Worm (Caenorhabditis elegans) whole organism, young adult: Measurements from ENCODE around the gene sec-15.

ENCODE experiments used
- B0019.2 ChIP-seq: fragments of 200-800 bp; sonication (Bioruptor generic); conservative IDR thresholded peaks from 2 replicates; pipeline ENCODE4 v1.3.6; 2022; ENCODE audit warnings: missing genetic modification reagents, missing genetic modification characterization, missing compliant biosample characterization
- B0261.1 ChIP-seq: sonication (generic microtip); optimal IDR thresholded peaks from 2 replicates; lab custom pipeline; 2016; ENCODE audit warnings: mild to moderate bottlenecking, missing genetic modification characterization, moderate library complexity, missing compliant biosample characterization
- F39B2.1 ChIP-seq: fragments of 200-800 bp; sonication (Bioruptor generic); IDR thresholded peaks from 2 replicates; pipeline ENCODE4 v1.3.6; 2022; ENCODE audit warnings: missing genetic modification reagents, missing genetic modification characterization, missing compliant biosample characterization
- F49E8.2 ChIP-seq: sonication (generic microtip); optimal IDR thresholded peaks from 3 replicates; lab custom pipeline; 2017; ENCODE audit warnings: missing genetic modification characterization, mild to moderate bottlenecking, missing compliant biosample characterization, antibody characterized with exemption, moderate library complexity; ENCODE audit not compliant: insufficient read depth
- F57C9.4 ChIP-seq: sonication (generic microtip); optimal IDR thresholded peaks from 2 replicates; lab custom pipeline; 2017; ENCODE audit warnings: mild to moderate bottlenecking, missing genetic modification characterization, missing compliant biosample characterization
- K11D2.4 ChIP-seq: fragments of 200-800 bp; sonication (Bioruptor generic); IDR thresholded peaks from 2 replicates; pipeline ENCODE4 v1.3.6; 2022; ENCODE audit warnings: missing genetic modification reagents, missing genetic modification characterization, missing compliant biosample characterization
- Y53F4B.3 ChIP-seq: fragments of 200-800 bp; sonication (Bioruptor generic); IDR thresholded peaks from 2 replicates; pipeline ENCODE4 v1.3.6; 2022; ENCODE audit warnings: missing genetic modification reagents, missing genetic modification characterization, missing compliant biosample characterization
- Y53G8AR.9 ChIP-seq: fragments of 200-800 bp; sonication (Bioruptor generic); conservative IDR thresholded peaks from 2 replicates; pipeline ENCODE4 v1.3.6; 2022; ENCODE audit warnings: missing genetic modification reagents, missing genetic modification characterization, missing compliant biosample characterization
- Y67H2A.10 ChIP-seq: fragments of 200-800 bp; sonication (Bioruptor generic); conservative IDR thresholded peaks from 2 replicates; pipeline ENCODE4 v1.3.6; 2022; ENCODE audit warnings: missing genetic modification reagents, missing genetic modification characterization, missing compliant biosample characterization
- ama-1 ChIP-seq, 3 experiments: fragments of 150-350 bp in 1 of 3; sonication (generic microtip) in 2 of 3; optimal IDR thresholded peaks; 2 replicates each; lab custom pipeline; 2014 to 2018; ENCODE audit warnings: missing biosample characterization in 2 of 3, missing genetic modification characterization in 2 of 3, missing genetic modification reagents in 2 of 3
- aptf-3 ChIP-seq: fragments of 200-800 bp; sonication (Bioruptor generic); IDR thresholded peaks from 2 replicates; pipeline ENCODE4 v1.3.6; 2022; ENCODE audit warnings: missing genetic modification characterization, missing compliant biosample characterization
- attf-6 ChIP-seq: fragments of 200-800 bp; sonication (Bioruptor generic); IDR thresholded peaks from 2 replicates; pipeline ENCODE4 v1.3.6; 2022; ENCODE audit warnings: missing genetic modification reagents, missing genetic modification characterization, missing compliant biosample characterization
- die-1 ChIP-seq: sonication (generic microtip); optimal IDR thresholded peaks from 2 replicates; lab custom pipeline; 2016; ENCODE audit warnings: missing genotype, mild to moderate bottlenecking, missing genetic modification characterization, missing compliant biosample characterization
- dpff-1 ChIP-seq: sonication (generic microtip); optimal IDR thresholded peaks from 2 replicates; lab custom pipeline; 2017; ENCODE audit warnings: mild to moderate bottlenecking, missing genetic modification characterization, missing compliant biosample characterization
- dpl-1 ChIP-seq: fragments of 150-350 bp; optimal IDR thresholded peaks from 2 replicates; lab custom pipeline; 2014; ENCODE audit warnings: missing biosample characterization, missing genetic modification reagents, missing genetic modification characterization
- egl-44 ChIP-seq: fragments of 200-800 bp; sonication (Bioruptor generic); IDR thresholded peaks from 2 replicates; pipeline ENCODE4 v1.3.6; 2022; ENCODE audit warnings: missing genetic modification reagents, missing genetic modification characterization, missing compliant biosample characterization
- egrh-3 ChIP-seq: fragments of 200-800 bp; sonication (Bioruptor generic); IDR thresholded peaks from 2 replicates; pipeline ENCODE4 v1.3.6; 2022; ENCODE audit warnings: missing genetic modification reagents, missing genetic modification characterization, missing compliant biosample characterization
- him-1 ChIP-seq: sonication (generic microtip); optimal IDR thresholded peaks from 2 replicates; lab custom pipeline; 2016; ENCODE audit warnings: missing genotype, missing genetic modification reagents, missing genetic modification characterization, missing compliant biosample characterization
- hmg-1.2 ChIP-seq: fragments of 200-800 bp; sonication (Bioruptor generic); IDR thresholded peaks from 2 replicates; pipeline ENCODE4 v1.3.6; 2022; ENCODE audit warnings: missing genetic modification reagents, missing genetic modification characterization, missing compliant biosample characterization
- hsf-1 ChIP-seq: fragments of 200-800 bp; sonication (Bioruptor generic); IDR thresholded peaks from 2 replicates; pipeline ENCODE4 v1.3.6; 2022; ENCODE audit warnings: missing genetic modification reagents, missing genetic modification characterization, missing compliant biosample characterization
- lag-1 ChIP-seq: fragments of 200-800 bp; sonication (Bioruptor generic); IDR thresholded peaks from 2 replicates; pipeline ENCODE4 v1.3.6; 2022; ENCODE audit warnings: missing genetic modification reagents, missing genetic modification characterization, missing compliant biosample characterization
- let-526 ChIP-seq: fragments of 200-800 bp; sonication (Bioruptor generic); IDR thresholded peaks from 2 replicates; pipeline ENCODE4 v1.3.6; 2022; ENCODE audit warnings: missing genetic modification reagents, missing genetic modification characterization, missing compliant biosample characterization
- lin-35 ChIP-seq, 3 experiments: fragments of 150-350 bp in 2 of 3; sonication (generic microtip) in 1 of 3; optimal IDR thresholded peaks; 2 replicates each; lab custom pipeline; 2014 to 2018; ENCODE audit warnings: missing biosample characterization in 3 of 3, missing genetic modification characterization in 3 of 3, missing genetic modification reagents in 3 of 3
- madf-3 ChIP-seq: fragments of 200-800 bp; sonication (Bioruptor generic); IDR thresholded peaks from 2 replicates; pipeline ENCODE4 v1.3.6; 2022; ENCODE audit warnings: missing genetic modification reagents, missing genetic modification characterization, missing compliant biosample characterization
- nfya-1 ChIP-seq: sonication (generic microtip); optimal IDR thresholded peaks from 2 replicates; lab custom pipeline; 2017; ENCODE audit warnings: antibody characterized with exemption, missing compliant biosample characterization, missing genetic modification characterization, borderline replicate concordance; ENCODE audit not compliant: insufficient read depth
- nfya-2 ChIP-seq: fragments of 200-800 bp; sonication (Bioruptor generic); IDR thresholded peaks from 2 replicates; pipeline ENCODE4 v1.3.6; 2022; ENCODE audit warnings: missing genetic modification reagents, missing genetic modification characterization, missing compliant biosample characterization
- nhr-120 ChIP-seq: fragments of 200-800 bp; sonication (Bioruptor generic); IDR thresholded peaks from 2 replicates; pipeline ENCODE4 v1.3.6; 2022; ENCODE audit warnings: missing genetic modification characterization, missing compliant biosample characterization
- nhr-27 ChIP-seq: fragments of 200-800 bp; sonication (Bioruptor generic); optimal IDR thresholded peaks from 2 replicates; lab custom pipeline; 2018; ENCODE audit warnings: mild to moderate bottlenecking, missing genetic modification characterization, moderate library complexity, missing compliant biosample characterization
- nhr-90 ChIP-seq: sonication (generic microtip); optimal IDR thresholded peaks from 2 replicates; lab custom pipeline; 2016; ENCODE audit warnings: missing genotype, mild to moderate bottlenecking, missing genetic modification characterization, missing compliant biosample characterization
- pbrm-1 ChIP-seq: fragments of 200-800 bp; sonication (Bioruptor generic); IDR thresholded peaks from 2 replicates; pipeline ENCODE4 v1.3.6; 2022; ENCODE audit warnings: missing genetic modification reagents, missing genetic modification characterization, missing compliant biosample characterization
- rec-8 ChIP-seq, 2 experiments: sonication (generic microtip); optimal IDR thresholded peaks; 2 replicates each; lab custom pipeline; 2016; ENCODE audit warnings: mild to moderate bottlenecking in 2 of 2, missing genetic modification characterization in 2 of 2, missing genetic modification reagents in 2 of 2, missing genotype in 2 of 2, missing biosample characterization in 1 of 2, missing compliant biosample characterization in 1 of 2, moderate library complexity in 1 of 2
- repo-1 ChIP-seq: sonication (generic microtip); optimal IDR thresholded peaks from 2 replicates; lab custom pipeline; 2017; ENCODE audit warnings: mild to moderate bottlenecking, missing genetic modification characterization, missing compliant biosample characterization
- snpc-1.3 ChIP-seq: sonication (generic microtip); optimal IDR thresholded peaks from 2 replicates; lab custom pipeline; 2017; ENCODE audit warnings: missing genetic modification characterization, mild to moderate bottlenecking, missing compliant biosample characterization, antibody characterized with exemption, moderate library complexity, missing genotype, missing genetic modification reagents; ENCODE audit not compliant: insufficient read depth
- snpc-3.4 ChIP-seq: sonication (generic microtip); optimal IDR thresholded peaks from 2 replicates; lab custom pipeline; 2017; ENCODE audit warnings: missing genetic modification characterization, mild to moderate bottlenecking, missing compliant biosample characterization, antibody characterized with exemption, moderate library complexity, missing genotype, missing genetic modification reagents
- snpc-4 ChIP-seq, 5 experiments: fragments of 150-350 bp in 1 of 5; sonication (generic microtip) in 4 of 5; optimal IDR thresholded peaks; 2 replicates each; lab custom pipeline; 2014 to 2018; ENCODE audit warnings: missing genetic modification characterization in 5 of 5, missing biosample characterization in 3 of 5, antibody characterized with exemption in 2 of 5, mild to moderate bottlenecking in 2 of 5, missing compliant biosample characterization in 2 of 5, missing genotype in 2 of 5, moderate library complexity in 2 of 5, missing genetic modification reagents in 1 of 5
- sptf-2 ChIP-seq: fragments of 200-800 bp; sonication (Bioruptor generic); optimal IDR thresholded peaks from 2 replicates; lab custom pipeline; 2018; ENCODE audit warnings: mild to moderate bottlenecking, missing genetic modification characterization, missing compliant biosample characterization
- tbp1 ChIP-seq: fragments of 200-800 bp; sonication (Bioruptor generic); optimal IDR thresholded peaks from 2 replicates; lab custom pipeline; 2018; ENCODE audit warnings: mild to moderate bottlenecking, missing genetic modification characterization, missing compliant biosample characterization
- xnd-1 ChIP-seq: sonication (generic microtip); optimal IDR thresholded peaks from 2 replicates; lab custom pipeline; 2016; ENCODE audit warnings: missing genotype, missing genetic modification reagents, missing genetic modification characterization, missing compliant biosample characterization
- ztf-18 ChIP-seq: sonication (generic microtip); optimal IDR thresholded peaks from 2 replicates; lab custom pipeline; 2016; ENCODE audit warnings: missing genotype, mild to moderate bottlenecking, missing genetic modification characterization, missing compliant biosample characterization
- ztf-6 ChIP-seq: fragments of 200-800 bp; sonication (Bioruptor generic); IDR thresholded peaks from 2 replicates; pipeline ENCODE4 v1.3.6; 2022; ENCODE audit warnings: missing genetic modification reagents, missing genetic modification characterization, missing compliant biosample characterization

Gene sec-15

ce11 chrX:8835405-8835804 is at the start of gene sec-15:
Gene sec-15, minus strand, starts transcription at chrX:8835715.
- TF ChIP-seq B0019.2 (GFP tag; lab: Robert Waterston, UW) (no peak), snpc-1.3 (tag; lab: Kevin White, UChicago) (no peak), nhr-120 (no peak), nhr-90 (no peak), nfya-2 (GFP tag; lab: Robert Waterston, UW) (no peak), pbrm-1 (GFP tag; lab: Robert Waterston, UW) (no peak), dpff-1 (tag; lab: Kevin White, UChicago) (no peak), aptf-3 (GFP tag; lab: Robert Waterston, UW) (no peak), egl-44 (no peak), F49E8.2 (tag; lab: Kevin White, UChicago) (no peak), snpc-4 (GFP tag; optimal IDR thresholded peaks at IDR 0.05; lab: Kevin White, UChicago) (no peak), snpc-4 (tag; optimal IDR thresholded peaks at IDR 0.05; lab: Kevin White, UChicago) (no peak), lin-35 (GFP tag; optimal IDR thresholded peaks at IDR 0.05; lab: Kevin White, UChicago) (no peak), dpl-1 (no peak), hsf-1 (GFP tag; lab: Robert Waterston, UW) (no peak), B0261.1 (no peak), madf-3 (GFP tag; lab: Robert Waterston, UW) (no peak)

- TF ChIP-seq egrh-3 (GFP tag; lab: Robert Waterston, UW) (peak; percentile 35; the same call in 1 of the 2 replicates), xnd-1 (tag; lab: Kevin White, UChicago) (no peak), F57C9.4 (tag; lab: Kevin White, UChicago) (no peak)
Observed at ce11 chrX:8882162-8882561, 46.6 kb upstream of the sec-15 start.

- TF ChIP-seq nfya-1 (tag; lab: Kevin White, UChicago) (no peak), lag-1 (GFP tag; lab: Robert Waterston, UW) (no peak), sptf-2 (GFP tag; lab: Kevin White, UChicago) (no peak), ztf-18 (no peak), Y53G8AR.9 (GFP tag; lab: Robert Waterston, UW) (no peak), him-1 (tag; lab: Kevin White, UChicago) (no peak), repo-1 (no peak), Y67H2A.10 (GFP tag; lab: Robert Waterston, UW) (no peak), die-1 (tag; lab: Kevin White, UChicago) (no peak)
Observed at ce11 chrX:8879349-8879748, 43.8 kb upstream of the sec-15 start, which contains the start of gene C06E2.2. Gene C06E2.2, plus strand, starts transcription at chrX:8879649.

- TF ChIP-seq attf-6 (GFP tag; lab: Robert Waterston, UW), result no peak
- TF ChIP-seq hmg-1.2 (GFP tag; lab: Robert Waterston, UW), result no peak
- TF ChIP-seq Y53F4B.3 (GFP tag; lab: Robert Waterston, UW), result no peak
- TF ChIP-seq nhr-120, result no peak
Observed at ce11 chrX:8878709-8879108, 43.2 kb upstream of the sec-15 start.

- TF ChIP-seq die-1 (tag; lab: Kevin White, UChicago) (peak; percentile 56), nhr-27 (tag; lab: Kevin White, UChicago) (no peak), rec-8 (tag; optimal IDR thresholded peaks at IDR 0.05; lab: Kevin White, UChicago) (peak; percentile 14 to 20), egl-44 (no peak), snpc-3.4 (peak; percentile 49), snpc-1.3 (tag; lab: Kevin White, UChicago) (peak; percentile 44), snpc-4 (GFP tag; optimal IDR thresholded peaks at IDR 0.05; lab: Kevin White, UChicago) (peak; percentile 61), snpc-4 (tag; optimal IDR thresholded peaks at IDR 0.05; lab: Kevin White, UChicago) (no peak), ama-1 (optimal IDR thresholded peaks at IDR 0.05; lab: Kevin White, UChicago) (no peak), ama-1 (GFP tag; optimal IDR thresholded peaks at IDR 0.05; lab: Kevin White, UChicago) (peak in 1 of 2 experiments; percentile 20), ztf-6 (GFP tag; lab: Robert Waterston, UW) (no peak), F39B2.1 (GFP tag; lab: Robert Waterston, UW) (no peak), hmg-1.2 (GFP tag; lab: Robert Waterston, UW) (0 out of 2 replicates have a peak, but pooled peaks have one; percentile 37), K11D2.4 (no peak), B0261.1 (peak; percentile 74), let-526 (GFP tag; lab: Robert Waterston, UW) (0 out of 2 replicates have a peak, but pooled peaks have one; percentile 29), tbp1 (GFP tag; lab: Kevin White, UChicago) (peak; percentile 89)
Observed at ce11 chrX:8877162-8877561, 41.6 kb upstream of the sec-15 start.
